Worm (Caenorhabditis elegans): ENCODE data around the gene F21C10.5.

ce11 chrV:9127773-9128172 lies 2.3 kb downstream of the F21C10.5 start, which contains the start of gene F21C10.3:
- TF ChIP-seq unc-62 (GFP tag; optimal IDR thresholded peaks at IDR 0.05) (no peak), B0336.3 (GFP tag; IDR thresholded peaks at IDR 0.05) (no peak), die-1 (tag; optimal IDR thresholded peaks at IDR 0.05) (no peak), mcd-1 (GFP tag; IDR thresholded peaks at IDR 0.05) (no peak), B0019.2 (GFP tag; conservative IDR thresholded peaks at IDR 0.05) (no peak), nhr-90 (tag; optimal IDR thresholded peaks at IDR 0.05) (no peak), snpc-4 (GFP tag; optimal IDR thresholded peaks at IDR 0.05) (no peak), snpc-4 (tag; optimal IDR thresholded peaks at IDR 0.05) (no peak)

Measured in whole organism, young adult.